Worm (Caenorhabditis elegans) whole organism, L1 larva: ENCODE data around the gene C42C1.19.

ENCODE experiments used
- C04F5.9 ChIP-seq: sonication (generic microtip); optimal IDR thresholded peaks from 2 replicates; lab custom pipeline; 2016; ENCODE audit warnings: missing genetic modification characterization, missing compliant biosample characterization
- C16A3.4 ChIP-seq: fragments of 150-350 bp; optimal IDR thresholded peaks from 2 replicates; lab custom pipeline; 2014; ENCODE audit warnings: missing biosample characterization, missing genetic modification characterization
- C34B4.2 ChIP-seq: sonication (generic microtip); optimal IDR thresholded peaks from 2 replicates; lab custom pipeline; 2017; ENCODE audit warnings: mild to moderate bottlenecking, missing genetic modification characterization, missing compliant biosample characterization
- F16B12.6 ChIP-seq: fragments of 150-350 bp; optimal IDR thresholded peaks from 2 replicates; lab custom pipeline; 2014; ENCODE audit warnings: missing biosample characterization, missing genetic modification characterization
- aha-1 ChIP-seq: fragments of 150-350 bp; optimal IDR thresholded peaks from 2 replicates; lab custom pipeline; 2014; ENCODE audit warnings: missing biosample characterization, missing genetic modification characterization
- ama-1 ChIP-seq: fragments of 150-350 bp; optimal IDR thresholded peaks from 2 replicates; lab custom pipeline; 2014
- ceh-63 ChIP-seq: fragments of 200-800 bp; sonication (Bioruptor generic); optimal IDR thresholded peaks from 2 replicates; lab custom pipeline; 2018; ENCODE audit warnings: mild to moderate bottlenecking, missing genetic modification characterization, missing compliant biosample characterization
- ceh-90 ChIP-seq: sonication (generic microtip); optimal IDR thresholded peaks from 2 replicates; lab custom pipeline; 2016; ENCODE audit warnings: missing genetic modification characterization, missing compliant biosample characterization
- ces-1 ChIP-seq: fragments of 150-350 bp; optimal IDR thresholded peaks from 2 replicates; lab custom pipeline; 2014; ENCODE audit warnings: missing biosample characterization, missing genetic modification reagents, missing genetic modification characterization
- dpl-1 ChIP-seq, 3 experiments: fragments of 150-350 bp in 2 of 3; sonication (generic microtip) in 1 of 3; optimal IDR thresholded peaks; 2 replicates each; lab custom pipeline; 2014 to 2017; ENCODE audit warnings: missing biosample characterization in 3 of 3, missing genetic modification characterization in 3 of 3, missing genetic modification reagents in 3 of 3
- efl-1 ChIP-seq, 4 experiments: fragments of 150-350 bp; optimal IDR thresholded peaks in 3 of 4; peaks in 1 of 4; 1 replicate in 1 of 4; 2 replicates in 3 of 4; lab custom pipeline; 2014; ENCODE audit warnings: missing biosample characterization in 2 of 4, missing genetic modification characterization in 2 of 4, missing genetic modification reagents in 2 of 4
- egl-13 ChIP-seq: sonication (generic microtip); optimal IDR thresholded peaks from 2 replicates; lab custom pipeline; 2016; ENCODE audit warnings: missing genotype, missing genetic modification reagents, missing genetic modification characterization, missing compliant biosample characterization
- egl-27 ChIP-seq, 2 experiments: fragments of 150-350 bp in 1 of 2; sonication (generic microtip); optimal IDR thresholded peaks; 3 replicates each; lab custom pipeline; 2017 to 2018; ENCODE audit warnings: missing biosample characterization in 2 of 2, missing genetic modification characterization in 2 of 2, missing genetic modification reagents in 2 of 2
- elt-2 ChIP-seq: sonication (generic microtip); optimal IDR thresholded peaks from 2 replicates; lab custom pipeline; 2016; ENCODE audit warnings: missing genetic modification characterization, mild to moderate bottlenecking, inconsistent platforms, missing compliant biosample characterization, missing genetic modification reagents
- elt-3 ChIP-seq, 6 experiments: fragments of 150-350 bp in 1 of 6; sonication (generic microtip); optimal IDR thresholded peaks; 2 replicates each; lab custom pipeline; 2017 to 2018; ENCODE audit warnings: missing biosample characterization in 6 of 6, missing genetic modification characterization in 6 of 6, inconsistent platforms in 1 of 6
- fkh-10 ChIP-seq: sonication (generic microtip); optimal IDR thresholded peaks from 2 replicates; lab custom pipeline; 2017; ENCODE audit warnings: missing biosample characterization, missing genetic modification reagents, missing genetic modification characterization
- fkh-4 ChIP-seq: sonication (generic microtip); optimal IDR thresholded peaks from 2 replicates; lab custom pipeline; 2016; ENCODE audit warnings: missing compliant biosample characterization, missing genetic modification characterization, borderline replicate concordance
- fkh-8 ChIP-seq: sonication (generic microtip); optimal IDR thresholded peaks from 2 replicates; lab custom pipeline; 2016; ENCODE audit warnings: mild to moderate bottlenecking, missing genetic modification characterization, missing compliant biosample characterization
- grh-1 ChIP-seq: fragments of 200-800 bp; sonication (Bioruptor generic); IDR thresholded peaks from 2 replicates; pipeline ENCODE4 v1.3.6; 2022; ENCODE audit warnings: missing genetic modification reagents, missing genetic modification characterization, missing compliant biosample characterization
- hlh-17 ChIP-seq: fragments of 200-800 bp; sonication (Bioruptor generic); optimal IDR thresholded peaks from 2 replicates; lab custom pipeline; 2018; ENCODE audit warnings: missing genetic modification characterization, mild to moderate bottlenecking, missing compliant biosample characterization, moderate library complexity, borderline replicate concordance
- hlh-4 ChIP-seq: sonication (generic microtip); optimal IDR thresholded peaks from 2 replicates; lab custom pipeline; 2016; ENCODE audit warnings: mild to moderate bottlenecking, missing genetic modification characterization, missing compliant biosample characterization
- hpl-2 ChIP-seq: fragments of 150-350 bp; optimal IDR thresholded peaks from 2 replicates; lab custom pipeline; 2014; ENCODE audit warnings: missing biosample characterization, missing genetic modification reagents, missing genetic modification characterization
- irx-1 ChIP-seq: sonication (generic microtip); optimal IDR thresholded peaks from 2 replicates; lab custom pipeline; 2016; ENCODE audit warnings: missing genetic modification characterization, missing compliant biosample characterization
- isw-1 ChIP-seq: fragments of 200-800 bp; sonication (Bioruptor generic); IDR thresholded peaks from 2 replicates; pipeline ENCODE4 v1.3.6; 2022; ENCODE audit warnings: missing genetic modification characterization, missing compliant biosample characterization
- lin-15B ChIP-seq: fragments of 150-350 bp; sonication (generic microtip); optimal IDR thresholded peaks from 3 replicates; lab custom pipeline; 2014; ENCODE audit warnings: missing biosample characterization, missing genetic modification characterization
- lin-35 ChIP-seq, 2 experiments: fragments of 150-350 bp; optimal IDR thresholded peaks; 2 replicates each; lab custom pipeline; 2014; ENCODE audit warnings: missing biosample characterization in 2 of 2, missing genetic modification characterization in 2 of 2, missing genetic modification reagents in 2 of 2
- lin-39 ChIP-seq: fragments of 150-350 bp; optimal IDR thresholded peaks from 2 replicates; lab custom pipeline; 2014; ENCODE audit warnings: missing biosample characterization, missing genetic modification reagents, missing genetic modification characterization
- lir-3 ChIP-seq: sonication (generic microtip); optimal IDR thresholded peaks from 2 replicates; lab custom pipeline; 2016; ENCODE audit warnings: mild to moderate bottlenecking, missing genetic modification characterization, moderate library complexity, missing compliant biosample characterization; ENCODE audit not compliant: poor library complexity
- mdl-1 ChIP-seq, 2 experiments: fragments of 150-350 bp; optimal IDR thresholded peaks; 2 replicates each; lab custom pipeline; 2014 to 2017; ENCODE audit warnings: missing biosample characterization in 2 of 2, missing genetic modification characterization in 2 of 2, inconsistent platforms in 1 of 2
- mep-1 ChIP-seq: fragments of 150-350 bp; optimal IDR thresholded peaks from 2 replicates; lab custom pipeline; 2014; ENCODE audit warnings: missing biosample characterization, missing genetic modification characterization
- nhr-11 ChIP-seq: fragments of 150-350 bp; optimal IDR thresholded peaks from 2 replicates; lab custom pipeline; 2014; ENCODE audit warnings: missing biosample characterization, missing genetic modification characterization
- nhr-19 ChIP-seq: fragments of 200-800 bp; sonication (Bioruptor generic); conservative IDR thresholded peaks from 2 replicates; pipeline ENCODE4 v1.3.6; 2022; ENCODE audit warnings: missing genetic modification characterization, missing compliant biosample characterization
- nhr-237 ChIP-seq: fragments of 150-350 bp; optimal IDR thresholded peaks from 2 replicates; lab custom pipeline; 2014; ENCODE audit warnings: missing biosample characterization, missing genetic modification characterization
- nhr-47 ChIP-seq: sonication (generic microtip); optimal IDR thresholded peaks from 2 replicates; lab custom pipeline; 2016; ENCODE audit warnings: mild to moderate bottlenecking, missing genetic modification characterization, moderate library complexity, missing compliant biosample characterization
- nhr-71 ChIP-seq: sonication (generic microtip); optimal IDR thresholded peaks from 2 replicates; lab custom pipeline; 2016; ENCODE audit warnings: mild to moderate bottlenecking, missing genetic modification characterization, moderate library complexity, missing compliant biosample characterization
- nhr-76 ChIP-seq: sonication (generic microtip); optimal IDR thresholded peaks from 2 replicates; lab custom pipeline; 2017; ENCODE audit warnings: missing biosample characterization, missing genetic modification characterization
- nhr-90 ChIP-seq: sonication (generic microtip); optimal IDR thresholded peaks from 2 replicates; lab custom pipeline; 2016; ENCODE audit warnings: mild to moderate bottlenecking, missing genetic modification characterization, missing compliant biosample characterization; ENCODE audit not compliant: poor library complexity
- pax-3 ChIP-seq: fragments of 200-800 bp; sonication (Bioruptor generic); optimal IDR thresholded peaks from 2 replicates; lab custom pipeline; 2018; ENCODE audit warnings: mild to moderate bottlenecking, missing genetic modification characterization, moderate library complexity, missing compliant biosample characterization
- skn-1 ChIP-seq: fragments of 150-350 bp; optimal IDR thresholded peaks from 2 replicates; lab custom pipeline; 2014; ENCODE audit warnings: missing biosample characterization, missing genetic modification characterization
- snpc-4 ChIP-seq: fragments of 150-350 bp; optimal IDR thresholded peaks from 2 replicates; lab custom pipeline; 2014; ENCODE audit warnings: missing biosample characterization, missing genetic modification characterization
- sox-4 ChIP-seq: sonication (generic microtip); optimal IDR thresholded peaks from 2 replicates; lab custom pipeline; 2016; ENCODE audit warnings: missing genetic modification characterization, missing compliant biosample characterization
- sptf-1 ChIP-seq: fragments of 150-350 bp; optimal IDR thresholded peaks from 2 replicates; lab custom pipeline; 2014; ENCODE audit warnings: missing biosample characterization, missing genetic modification characterization
- swsn-7 ChIP-seq: sonication (generic microtip); optimal IDR thresholded peaks from 2 replicates; lab custom pipeline; 2016; ENCODE audit warnings: missing genetic modification characterization, missing compliant biosample characterization
- unc-62 ChIP-seq: fragments of 150-350 bp; optimal IDR thresholded peaks from 2 replicates; lab custom pipeline; 2014; ENCODE audit warnings: missing biosample characterization, missing genetic modification reagents, missing genetic modification characterization
- zag-1 ChIP-seq: fragments of 150-350 bp; optimal IDR thresholded peaks from 2 replicates; lab custom pipeline; 2014; ENCODE audit warnings: missing biosample characterization, missing genetic modification characterization
- ztf-4 ChIP-seq: fragments of 150-350 bp; optimal IDR thresholded peaks from 2 replicates; lab custom pipeline; 2014; ENCODE audit warnings: missing biosample characterization, missing genetic modification characterization

Gene C42C1.19

ce11 chrIV:12279340-12279739 is 3.2 kb upstream of the C42C1.19 start, which contains the start of gene ltah-1.1:
Gene ltah-1.1, plus strand, starts transcription at chrIV:12279622.
- TF ChIP-seq ztf-4 (tag; lab: Kevin White, UChicago) (no peak), elt-3 (tag; optimal IDR thresholded peaks at IDR 0.05; lab: Kevin White, UChicago) (no peak), mdl-1 (tag; optimal IDR thresholded peaks at IDR 0.05; lab: Kevin White, UChicago) (no peak), grh-1 (no peak), mep-1 (tag; lab: Kevin White, UChicago) (no peak), egl-27 (tag; optimal IDR thresholded peaks at IDR 0.05; lab: Kevin White, UChicago) (no peak), nhr-47 (tag; lab: Kevin White, UChicago) (no peak), ama-1 (no peak), ces-1 (no peak)

- TF ChIP-seq ceh-90 (no peak), nhr-76 (no peak), isw-1 (GFP tag; lab: Robert Waterston, UW) (no peak), lin-15B (no peak), egl-27 (tag; optimal IDR thresholded peaks at IDR 0.05; lab: Kevin White, UChicago) (no peak), elt-3 (tag; optimal IDR thresholded peaks at IDR 0.05; lab: Kevin White, UChicago) (no peak), nhr-90 (tag; lab: Kevin White, UChicago) (no peak), fkh-10 (no peak), hlh-4 (tag; lab: Kevin White, UChicago) (no peak), lir-3 (tag; lab: Kevin White, UChicago) (no peak), sptf-1 (tag; lab: Kevin White, UChicago) (no peak), nhr-11 (no peak), fkh-4 (no peak)
Measured at ce11 chrIV:12282873-12283272, 334 bp downstream of the C42C1.19 start, which contains the start of gene hpo-12. Gene hpo-12, plus strand, starts transcription at chrIV:12283173.

ce11 chrIV:12287628-12288027 is 5.1 kb downstream of the C42C1.19 start, which contains the start of gene erl-1:
Gene erl-1, plus strand, starts transcription at chrIV:12287928.
- TF ChIP-seq snpc-4 (tag; lab: Kevin White, UChicago) (no peak), zag-1 (tag; lab: Kevin White, UChicago) (no peak), hpl-2 (no peak), hlh-4 (tag; lab: Kevin White, UChicago) (no peak), fkh-8 (tag; lab: Kevin White, UChicago) (no peak), lin-35 (GFP tag; optimal IDR thresholded peaks at IDR 0.05; lab: Kevin White, UChicago) (no peak), C16A3.4 (no peak), nhr-237 (no peak), skn-1 (no peak), egl-13 (no peak), elt-3 (tag; optimal IDR thresholded peaks at IDR 0.05; lab: Kevin White, UChicago) (no peak), F16B12.6 (tag; lab: Kevin White, UChicago) (no peak), unc-62 (GFP tag; lab: Kevin White, UChicago) (no peak)

- no peak for TF ChIP-seq efl-1 (optimal IDR thresholded peaks at IDR 0.05; lab: Kevin White, UChicago)
- no peak for TF ChIP-seq efl-1 (GFP tag; optimal IDR thresholded peaks at IDR 0.05 in 1 of 2; lab: Kevin White, UChicago)
- no peak for TF ChIP-seq lin-35 (GFP tag; optimal IDR thresholded peaks at IDR 0.05; lab: Kevin White, UChicago)
- TF ChIP-seq ztf-4 (tag; lab: Kevin White, UChicago), result no peak
- TF ChIP-seq fkh-4, result no peak
- TF ChIP-seq mep-1 (tag; lab: Kevin White, UChicago), result no peak
- TF ChIP-seq irx-1 (tag; lab: Kevin White, UChicago), result no peak
- no peak for TF ChIP-seq nhr-71 (tag; lab: Kevin White, UChicago)
Measured at ce11 chrIV:12289149-12289548, 6.6 kb downstream of the C42C1.19 start, which contains the start of gene C42C1.9. Gene C42C1.9, plus strand, starts transcription at chrIV:12289449.

- TF ChIP-seq C04F5.9 (no peak), ceh-63 (no peak), sox-4 (tag; lab: Kevin White, UChicago) (no peak), zag-1 (tag; lab: Kevin White, UChicago) (no peak), ama-1 (no peak), C34B4.2 (no peak), hlh-17 (GFP tag; lab: Kevin White, UChicago) (no peak), fkh-8 (tag; lab: Kevin White, UChicago) (no peak), lin-39 (tag; lab: Kevin White, UChicago) (no peak), pax-3 (no peak), nhr-19 (GFP tag; lab: Robert Waterston, UW) (no peak), swsn-7 (tag; lab: Kevin White, UChicago) (no peak), elt-2 (tag; lab: Kevin White, UChicago) (no peak), elt-3 (tag; optimal IDR thresholded peaks at IDR 0.05; lab: Kevin White, UChicago) (no peak), mdl-1 (tag; optimal IDR thresholded peaks at IDR 0.05; lab: Kevin White, UChicago) (no peak), aha-1 (tag; lab: Kevin White, UChicago) (no peak), dpl-1 (GFP tag; optimal IDR thresholded peaks at IDR 0.05; lab: Kevin White, UChicago) (no peak)
Measured at ce11 chrIV:12290744-12291143, 8.2 kb downstream of the C42C1.19 start, which contains the start of gene C42C1.8. Gene C42C1.8, plus strand, starts transcription at chrIV:12291044.
